Fruit fly (Drosophila melanogaster): Measurements from ENCODE around the gene Arp6.

Gene Arp6

dm6 chrX:15759752-15760446 is 23.0 kb upstream of the Arp6 start:
- TF ChIP-seq Jra (GFP tag; optimal IDR thresholded peaks at IDR 0.05), result no peak
- no peak for TF ChIP-seq Myc (optimal IDR thresholded peaks at IDR 0.05)
- no peak for TF ChIP-seq dl (GFP tag; optimal IDR thresholded peaks at IDR 0.05; ENCODE audit: insufficient read depth in 1 of 2, partially characterized antibody in 2 of 2)
- TF ChIP-seq Dif (GFP tag; optimal IDR thresholded peaks at IDR 0.05; ENCODE audit: partially characterized antibody), result no peak

- TF ChIP-seq HLH106 (tag; optimal IDR thresholded peaks at IDR 0.05) (no peak), CG9705 (GFP tag; optimal IDR thresholded peaks at IDR 0.05) (no peak), fru (GFP tag; optimal IDR thresholded peaks at IDR 0.05) (peak; percentile 6)
Measured at dm6 chrX:15758692-15759240, 21.8 kb upstream of the Arp6 start.

dm6 chrX:15756018-15756417 is 19.1 kb upstream of the Arp6 start, which contains the start of gene CG8260:
TSS of gene CG8260 (plus strand) at chrX:15756318.
- TF ChIP-seq CG32264 (GFP tag; optimal IDR thresholded peaks at IDR 0.05) (no peak), Myc (optimal IDR thresholded peaks at IDR 0.05) (no peak), Dfd (GFP tag; optimal IDR thresholded peaks at IDR 0.05) (no peak), GATAd (GFP tag; optimal IDR thresholded peaks at IDR 0.05) (no peak), sv (GFP tag; optimal IDR thresholded peaks at IDR 0.05) (no peak), psq (GFP tag; optimal IDR thresholded peaks at IDR 0.05) (no peak), br (GFP tag; optimal IDR thresholded peaks at IDR 0.05) (no peak), lola (GFP tag; optimal IDR thresholded peaks at IDR 0.05) (no peak), dsf (GFP tag; optimal IDR thresholded peaks at IDR 0.05; ENCODE audit: borderline replicate concordance) (no peak), usp (GFP tag; optimal IDR thresholded peaks at IDR 0.05) (no peak), sage (GFP tag; optimal IDR thresholded peaks at IDR 0.05) (no peak), Sp1 (GFP tag; optimal IDR thresholded peaks at IDR 0.05) (no peak), woc (GFP tag; optimal IDR thresholded peaks at IDR 0.05) (no peak), Hr78 (GFP tag; optimal IDR thresholded peaks at IDR 0.05) (no peak), HLH106 (tag; optimal IDR thresholded peaks at IDR 0.05) (no peak), fru (GFP tag; optimal IDR thresholded peaks at IDR 0.05) (no peak)

dm6 chrX:15748945-15749344 is 12.0 kb upstream of the Arp6 start, which contains the start of gene Mvd:
TSS of gene Mvd (plus strand) at chrX:15749166.
- no peak for TF ChIP-seq Rel (GFP tag; optimal IDR thresholded peaks at IDR 0.05)
- TF ChIP-seq Rel (tag; optimal IDR thresholded peaks at IDR 0.05), result peak; percentile 99
- no peak for TF ChIP-seq Hr83 (GFP tag; optimal IDR thresholded peaks at IDR 0.05; ENCODE audit: poor library complexity, severe bottlenecking)

dm6 chrX:15746682-15747196 is 9.8 kb upstream of the Arp6 start:
- peak; percentile 68 for TF ChIP-seq Jra (GFP tag; optimal IDR thresholded peaks at IDR 0.05)
- TF ChIP-seq brk (GFP tag; optimal IDR thresholded peaks at IDR 0.05), result no peak

- peak; percentile 21 for TF ChIP-seq HLH106 (tag; optimal IDR thresholded peaks at IDR 0.05)
- no peak for TF ChIP-seq br (GFP tag; optimal IDR thresholded peaks at IDR 0.05)
- TF ChIP-seq usp (GFP tag; optimal IDR thresholded peaks at IDR 0.05), result no peak
- TF ChIP-seq Sp1 (GFP tag; optimal IDR thresholded peaks at IDR 0.05), result peak; percentile 4
- no peak for TF ChIP-seq Rel (GFP tag; optimal IDR thresholded peaks at IDR 0.05)
- TF ChIP-seq Rel (tag; optimal IDR thresholded peaks at IDR 0.05), result peak; percentile 11
- TF ChIP-seq dl (GFP tag; optimal IDR thresholded peaks at IDR 0.05; ENCODE audit: insufficient read depth in 1 of 2, partially characterized antibody in 2 of 2), result no peak
- peak; percentile 74 for TF ChIP-seq Myc (optimal IDR thresholded peaks at IDR 0.05)
- TF ChIP-seq psq (GFP tag; optimal IDR thresholded peaks at IDR 0.05), result peak; percentile 18
- TF ChIP-seq Hnf4 (GFP tag; optimal IDR thresholded peaks at IDR 0.05), result no peak
- TF ChIP-seq sage (GFP tag; optimal IDR thresholded peaks at IDR 0.05), result no peak
- TF ChIP-seq Abd-B (GFP tag; optimal IDR thresholded peaks at IDR 0.05), result no peak
- TF ChIP-seq Jra (GFP tag; optimal IDR thresholded peaks at IDR 0.05), result no peak
- no peak for TF ChIP-seq Dif (GFP tag; optimal IDR thresholded peaks at IDR 0.05; ENCODE audit: partially characterized antibody)
- TF ChIP-seq woc (GFP tag; optimal IDR thresholded peaks at IDR 0.05), result peak; percentile 16
Measured at dm6 chrX:15745905-15746681, 9.2 kb upstream of the Arp6 start, which contains the start of the genes CG8944 and CCT6. TSS of gene CG8944 (minus strand) at chrX:15746231. TSS of gene CCT6 (plus strand) at chrX:15746648.
